Worm (Caenorhabditis elegans): ENCODE results near the gene cpr-1.

Gene cpr-1

DNA sequence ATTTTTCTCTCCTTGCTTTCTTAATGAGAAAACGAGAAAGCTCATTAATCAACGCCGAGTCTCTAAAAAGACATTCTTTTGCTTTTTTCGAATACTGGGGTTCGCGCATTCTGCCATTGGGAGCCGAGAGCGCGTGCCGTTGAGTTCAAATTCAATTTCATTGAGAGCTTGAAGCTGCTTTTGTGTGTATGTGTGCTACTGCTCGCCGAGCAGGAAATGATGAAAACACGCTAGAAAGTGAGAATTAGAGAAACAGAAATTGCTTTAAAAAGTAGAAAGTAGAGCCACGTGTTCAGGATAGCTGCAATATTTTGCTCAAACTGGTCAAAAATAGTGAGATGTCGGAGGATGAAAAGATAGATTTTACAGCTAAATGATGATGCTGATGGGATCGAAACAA is 50.3 kb downstream of the cpr-1 start:
- TF ChIP-seq mab-5 (tag; optimal IDR thresholded peaks at IDR 0.05) (no peak), R02D3.7 (tag; optimal IDR thresholded peaks at IDR 0.05) (no peak), elt-1 (tag; optimal IDR thresholded peaks at IDR 0.05) (no peak), zag-1 (tag; optimal IDR thresholded peaks at IDR 0.05) (peak; percentile 46), aly-2 (tag; optimal IDR thresholded peaks at IDR 0.05) (no peak), C34F6.9 (tag; optimal IDR thresholded peaks at IDR 0.05) (peak; percentile 58), mbf-1 (tag; optimal IDR thresholded peaks at IDR 0.05) (no peak), nhr-6 (tag; optimal IDR thresholded peaks at IDR 0.05) (no peak), unc-55 (GFP tag; optimal IDR thresholded peaks at IDR 0.05) (peak; percentile 7), sma-9 (GFP tag; optimal IDR thresholded peaks at IDR 0.05) (peak; percentile 42), sma-9 (tag; optimal IDR thresholded peaks at IDR 0.05) (no peak), unc-39 (tag; optimal IDR thresholded peaks at IDR 0.05) (no peak), Y55F3AM.14 (GFP tag; optimal IDR thresholded peaks at IDR 0.05) (no peak), sem-4 (tag; optimal IDR thresholded peaks at IDR 0.05) (no peak), ama-1 (optimal IDR thresholded peaks at IDR 0.05) (no peak), egl-27 (tag; optimal IDR thresholded peaks at IDR 0.05) (no peak), ztf-1 (GFP tag; conservative IDR thresholded peaks at IDR 0.05) (no peak), nhr-23 (tag; optimal IDR thresholded peaks at IDR 0.05) (no peak), lsy-2 (tag; optimal IDR thresholded peaks at IDR 0.05) (peak in 1 of 2 experiments; percentile 60), skn-1 (tag; optimal IDR thresholded peaks at IDR 0.05) (no peak), lin-11 (tag; optimal IDR thresholded peaks at IDR 0.05) (no peak), gmeb-1 (tag; optimal IDR thresholded peaks at IDR 0.05) (no peak), sma-3 (GFP tag; optimal IDR thresholded peaks at IDR 0.05) (no peak), nhr-129 (tag; optimal IDR thresholded peaks at IDR 0.05) (peak; percentile 34), mdl-1 (tag; optimal IDR thresholded peaks at IDR 0.05) (no peak), nhr-237 (tag; optimal IDR thresholded peaks at IDR 0.05) (no peak), snpc-4 (tag; optimal IDR thresholded peaks at IDR 0.05) (no peak), nhr-12 (tag; optimal IDR thresholded peaks at IDR 0.05) (no peak), ceh-16 (tag; optimal IDR thresholded peaks at IDR 0.05) (no peak)
